Fruit fly (Drosophila melanogaster) whole organism, wandering third instar larva: ENCODE results near the gene CG10336.

Experiments
- Abd-B ChIP-seq: fragments of >200 bp; optimal IDR thresholded peaks from 2 replicates; lab custom pipeline; 2017; ENCODE audit warnings: missing biosample characterization, missing genetic modification characterization
- Dif ChIP-seq: fragments of 200-275, 200-300 bp; sonication (Bioruptor generic); optimal IDR thresholded peaks from 2 replicates; lab custom pipeline; 2018; ENCODE audit warnings: missing biosample characterization, missing genetic modification characterization; ENCODE audit not compliant: partially characterized antibody
- Jra ChIP-seq: sonication (Bioruptor generic); optimal IDR thresholded peaks from 2 replicates; lab custom pipeline; 2016; ENCODE audit warnings: missing biosample characterization, missing genetic modification characterization
- Rel ChIP-seq, 2 experiments: fragments of 200-800 bp; sonication (Bioruptor generic) in 1 of 2; optimal IDR thresholded peaks; 2 replicates in 1 of 2; 3 replicates in 1 of 2; lab custom pipeline; 2016 to 2019; ENCODE audit warnings: mild to moderate bottlenecking in 2 of 2, missing biosample characterization in 2 of 2, missing genetic modification characterization in 2 of 2, moderate library complexity in 1 of 2
- Sp1 ChIP-seq: fragments of 200-800 bp; sonication (Bioruptor generic); optimal IDR thresholded peaks from 3 replicates; lab custom pipeline; 2019; ENCODE audit warnings: missing biosample characterization, mild to moderate bottlenecking, missing genetic modification characterization, moderate library complexity
- br ChIP-seq: fragments of 200-800 bp; sonication (Bioruptor generic); optimal IDR thresholded peaks from 2 replicates; lab custom pipeline; 2016; ENCODE audit warnings: missing biosample characterization, missing genetic modification characterization
- h ChIP-seq: fragments of 200-800 bp; sonication (Bioruptor generic); optimal IDR thresholded peaks from 3 replicates; lab custom pipeline; 2016; ENCODE audit warnings: missing biosample characterization, mild to moderate bottlenecking, missing genetic modification characterization
- psq ChIP-seq: fragments of 200-800 bp; sonication (Bioruptor generic); optimal IDR thresholded peaks from 3 replicates; lab custom pipeline; 2017; ENCODE audit warnings: missing biosample characterization, mild to moderate bottlenecking, missing genetic modification characterization, moderate library complexity
- sv ChIP-seq: fragments of 200-800 bp; sonication (Bioruptor generic); optimal IDR thresholded peaks from 3 replicates; lab custom pipeline; 2016; ENCODE audit warnings: missing biosample characterization, missing genetic modification characterization

- no peak for TF ChIP-seq h
- no peak for TF ChIP-seq Rel (GFP tag; optimal IDR thresholded peaks at IDR 0.05; lab: Kevin White, UChicago)
- TF ChIP-seq Rel (tag; optimal IDR thresholded peaks at IDR 0.05; lab: Kevin White, UChicago), result no peak
- TF ChIP-seq Jra (GFP tag; lab: Kevin White, UChicago), result no peak
- no peak for TF ChIP-seq Sp1
- TF ChIP-seq sv (GFP tag; lab: Kevin White, UChicago), result no peak
- TF ChIP-seq br (GFP tag; lab: Kevin White, UChicago), result no peak
- no peak for TF ChIP-seq psq (GFP tag; lab: Kevin White, UChicago)
- no peak for TF ChIP-seq Dif (GFP tag; lab: Kevin White, UChicago)
- TF ChIP-seq Abd-B (GFP tag; lab: Kevin White, UChicago), result no peak
These were observed 35.5 kb downstream of the CG10336 start for dm6 chr2L:18724842-18725241.
